Worm (Caenorhabditis elegans): ENCODE results near the gene arrd-14.

DNA sequence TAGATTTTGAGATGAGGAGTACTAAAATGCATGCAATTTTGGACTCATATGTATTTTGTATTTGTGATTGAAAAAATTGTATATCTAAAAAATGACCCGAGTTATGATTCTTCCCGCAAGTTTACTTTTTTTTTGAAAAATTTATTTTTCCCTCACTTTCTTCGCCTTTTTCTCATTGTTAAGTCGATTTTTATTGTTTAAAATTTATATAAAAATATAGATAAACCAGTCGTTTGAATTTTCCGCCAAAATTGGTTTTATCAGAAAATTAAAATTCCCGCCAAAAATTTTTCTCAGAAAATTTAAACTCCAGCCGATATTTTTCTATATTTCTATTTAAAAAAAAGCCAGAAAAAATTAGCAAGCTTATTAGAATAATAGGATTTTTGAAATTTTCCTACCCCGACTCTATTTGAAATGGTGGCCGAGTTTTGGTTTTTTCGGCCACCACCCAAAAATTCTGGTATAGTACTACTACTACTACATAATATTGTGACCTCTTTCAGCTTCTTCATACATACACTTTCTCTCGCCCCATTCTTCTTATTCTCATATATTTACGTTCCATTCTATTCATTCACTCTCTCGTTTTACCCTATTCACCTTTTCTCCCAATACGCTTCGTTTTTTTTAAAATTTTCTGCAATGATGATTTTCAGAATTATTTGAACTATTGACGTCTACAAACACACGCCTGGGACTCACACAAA lies 39.6 kb downstream of the arrd-14 start, which contains the start of gene ZK131.11:
- TF ChIP-seq him-1 (tag; optimal IDR thresholded peaks at IDR 0.05), result no peak
- TF ChIP-seq W03F9.2 (tag; optimal IDR thresholded peaks at IDR 0.05), result no peak

Measured in whole organism, L4/young adult.